Fruit fly (Drosophila melanogaster): ENCODE measurements around the gene Oseg5.

Gene Oseg5

DNA sequence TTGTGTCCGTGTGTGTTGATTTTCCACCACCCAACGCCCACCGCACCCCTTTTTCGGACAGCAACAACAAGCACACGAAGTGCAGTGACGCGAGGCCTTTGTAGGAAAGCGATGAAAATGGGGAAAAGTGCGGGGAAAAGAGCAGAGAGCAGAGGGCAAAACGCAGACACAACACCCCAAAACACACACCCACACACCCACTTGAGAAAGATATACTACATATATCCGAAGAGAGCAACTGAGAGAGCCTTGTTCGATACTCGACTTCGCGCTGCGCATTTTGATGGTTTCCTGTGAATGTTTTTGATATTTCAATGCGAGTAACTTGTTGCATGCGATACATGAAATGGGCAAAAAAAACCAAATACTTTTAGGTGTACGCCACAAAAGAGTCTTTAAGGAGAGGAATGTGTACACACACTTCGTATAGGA lies 31.9 kb downstream of the Oseg5 start (continued):
- peak; percentile 31 for TF ChIP-seq Deaf1 (tag; optimal IDR thresholded peaks at IDR 0.05)
- no peak for TF ChIP-seq mam (GFP tag; optimal IDR thresholded peaks at IDR 0.05)
- TF ChIP-seq lab (GFP tag; optimal IDR thresholded peaks at IDR 0.05): peak; percentile 7
- TF ChIP-seq bigmax (GFP tag; optimal IDR thresholded peaks at IDR 0.05): no peak
- TF ChIP-seq CG4360 (GFP tag; IDR thresholded peaks at IDR 0.05): peak; percentile 63
- TF ChIP-seq scrt (GFP tag; optimal IDR thresholded peaks at IDR 0.05): peak; percentile 99
- peak; percentile 38 for TF ChIP-seq cg (GFP tag; optimal IDR thresholded peaks at IDR 0.05)
- TF ChIP-seq pros (GFP tag; optimal IDR thresholded peaks at IDR 0.05): peak; percentile 83
- no peak for TF ChIP-seq HmgD (GFP tag; optimal IDR thresholded peaks at IDR 0.05)
- 0 out of 2 replicates have a peak, but pooled peaks have one; percentile 5 for TF ChIP-seq CG32767 (GFP tag; IDR thresholded peaks at IDR 0.05)
- peak; percentile 25 for TF ChIP-seq CG18599 (GFP tag; optimal IDR thresholded peaks at IDR 0.05)
- TF ChIP-seq gt (GFP tag; IDR thresholded peaks at IDR 0.05): no peak
- no peak for TF ChIP-seq Dll (GFP tag; IDR thresholded peaks at IDR 0.05; ENCODE audit: partially characterized antibody)
- TF ChIP-seq crc (GFP tag; optimal IDR thresholded peaks at IDR 0.05): no peak
- TF ChIP-seq CG17829 (tag; optimal IDR thresholded peaks at IDR 0.05): no peak
- TF ChIP-seq bowl (GFP tag; IDR thresholded peaks at IDR 0.05): no peak
- TF ChIP-seq Dek (tag; optimal IDR thresholded peaks at IDR 0.05): no peak
- no peak for TF ChIP-seq esg (GFP tag; conservative IDR thresholded peaks at IDR 0.05)
- TF ChIP-seq Kr (GFP tag; optimal IDR thresholded peaks at IDR 0.05): no peak
- TF ChIP-seq crol (GFP tag; IDR thresholded peaks at IDR 0.05): peak; percentile 91
- no peak for TF ChIP-seq CG16779 (GFP tag; IDR thresholded peaks at IDR 0.05)

DNA sequence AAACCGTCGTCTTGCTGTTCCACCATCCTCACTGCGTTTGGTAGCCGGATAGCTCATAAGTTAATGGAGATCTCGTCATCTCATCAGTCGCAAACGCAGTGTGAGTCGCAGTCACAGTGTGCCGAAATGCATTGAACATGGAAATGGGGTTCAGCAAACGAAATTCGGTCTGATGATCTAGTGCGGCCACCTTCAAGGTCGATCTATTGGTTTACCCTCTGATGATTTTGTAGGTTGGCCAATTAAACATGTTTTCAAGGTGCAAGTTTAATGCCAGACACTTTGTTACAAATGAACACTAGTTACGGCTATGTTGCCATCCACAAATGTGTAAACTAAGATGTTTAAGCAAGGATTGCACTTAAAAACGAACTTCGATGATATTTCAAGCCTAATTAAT lies 32.8 kb downstream of the Oseg5 start:
- TF ChIP-seq CG7786 (GFP tag; optimal IDR thresholded peaks at IDR 0.05) (no peak), Blimp-1 (GFP tag; optimal IDR thresholded peaks at IDR 0.05) (no peak), CG30403 (GFP tag; optimal IDR thresholded peaks at IDR 0.05) (no peak), Hr78 (GFP tag; optimal IDR thresholded peaks at IDR 0.05) (no peak), nau (GFP tag; optimal IDR thresholded peaks at IDR 0.05) (no peak), dmrt99B (tag; optimal IDR thresholded peaks at IDR 0.05) (peak; percentile 17), Bgb (GFP tag; IDR thresholded peaks at IDR 0.05; ENCODE audit: partially characterized antibody) (peak; percentile 24), oc (tag; optimal IDR thresholded peaks at IDR 0.05) (peak; percentile 40), stc (GFP tag; IDR thresholded peaks at IDR 0.05) (0 out of 2 replicates have a peak, but pooled peaks have one; percentile 28), Lpt (GFP tag; optimal IDR thresholded peaks at IDR 0.05) (no peak), CG11695 (GFP tag; IDR thresholded peaks at IDR 0.05) (peak; percentile 43; the same call in 1 of the 3 replicates), CG6654 (GFP tag; optimal IDR thresholded peaks at IDR 0.05) (no peak), bbx (GFP tag; IDR thresholded peaks at IDR 0.05; ENCODE audit: partially characterized antibody) (no peak), sisA (GFP tag; IDR thresholded peaks at IDR 0.05) (peak; percentile 40), CG12391 (tag; optimal IDR thresholded peaks at IDR 0.05) (peak; percentile 0), Med (GFP tag) (peak; percentile 35), CG7372 (GFP tag; IDR thresholded peaks at IDR 0.05) (no peak), CG10366 (GFP tag; IDR thresholded peaks at IDR 0.05) (no peak), jumu (GFP tag; optimal IDR thresholded peaks at IDR 0.05) (no peak), CG11723 (GFP tag; optimal IDR thresholded peaks at IDR 0.05) (no peak), CG1603 (tag; optimal IDR thresholded peaks at IDR 0.05) (peak; percentile 24), vfl (GFP tag; optimal IDR thresholded peaks at IDR 0.05) (no peak), pros (GFP tag; optimal IDR thresholded peaks at IDR 0.05) (peak; percentile 77), CG15073 (GFP tag; optimal IDR thresholded peaks at IDR 0.05) (no peak), pan (optimal IDR thresholded peaks at IDR 0.05) (no peak), pan (GFP tag; optimal IDR thresholded peaks at IDR 0.05 in 1 of 2, IDR thresholded peaks at IDR 0.05 in 1 of 2) (peak in 1 of 2 experiments; percentile 7), hkb (optimal IDR thresholded peaks at IDR 0.05) (no peak), hkb (GFP tag; IDR thresholded peaks at IDR 0.05) (peak; percentile 20; the same call in 1 of the 2 replicates), ci (GFP tag; IDR thresholded peaks at IDR 0.05) (peak; percentile 42; the same call in 1 of the 3 replicates), Atf3 (GFP tag; optimal IDR thresholded peaks at IDR 0.05) (no peak), CG17359 (tag; optimal IDR thresholded peaks at IDR 0.05) (peak; percentile 9)

All from whole organism, embryonic.